Fruit fly (Drosophila melanogaster): ENCODE data around the gene CG43736.
A peak's percentile ranks its signal among the peaks of the same experiment; 100 is the strongest.

CG43736 gene

dm6 chrX:6868024-6868628 is 4.4 kb downstream of the CG43736 start (continued):
- TF ChIP-seq CG1792 (GFP tag; optimal IDR thresholded peaks at IDR 0.05) = no peak
- TF ChIP-seq CG14965 (GFP tag; optimal IDR thresholded peaks at IDR 0.05; ENCODE audit: borderline replicate concordance) = no peak
- no peak for TF ChIP-seq Atf3 (GFP tag; optimal IDR thresholded peaks at IDR 0.05)
- no peak for TF ChIP-seq CG12391 (tag; optimal IDR thresholded peaks at IDR 0.05)
- TF ChIP-seq kni (GFP tag; optimal IDR thresholded peaks at IDR 0.05) = peak; percentile 33
- no peak for TF ChIP-seq CG3407 (GFP tag; optimal IDR thresholded peaks at IDR 0.05)
- no peak for TF ChIP-seq luna (GFP tag; optimal IDR thresholded peaks at IDR 0.05)
- TF ChIP-seq Mrtf (GFP tag; IDR thresholded peaks at IDR 0.05) = 0 out of 3 replicates have a peak, but pooled peaks have one; percentile 21
- TF ChIP-seq CG4404 (GFP tag; IDR thresholded peaks at IDR 0.05) = no peak
- TF ChIP-seq lov (optimal IDR thresholded peaks at IDR 0.05) = no peak
- peak; percentile 67; the same call in 1 of the 3 replicates for TF ChIP-seq lov (GFP tag; IDR thresholded peaks at IDR 0.05)
- TF ChIP-seq trem (tag; optimal IDR thresholded peaks at IDR 0.05) = no peak
- TF ChIP-seq dati (GFP tag; IDR thresholded peaks at IDR 0.05) = no peak
- TF ChIP-seq Dip3 (GFP tag; optimal IDR thresholded peaks at IDR 0.05) = no peak
- no peak for TF ChIP-seq CG11695 (GFP tag; IDR thresholded peaks at IDR 0.05)
- TF ChIP-seq amos (GFP tag; IDR thresholded peaks at IDR 0.05; ENCODE audit: partially characterized antibody) = peak; percentile 35; the same call in 1 of the 2 replicates
- TF ChIP-seq Gsc (GFP tag; IDR thresholded peaks at IDR 0.05) = no peak

- peak; percentile 12; the same call in 1 of the 2 replicates for TF ChIP-seq chm (GFP tag; IDR thresholded peaks at IDR 0.05)
- peak; percentile 24 for TF ChIP-seq CG9797 (GFP tag; optimal IDR thresholded peaks at IDR 0.05)
- TF ChIP-seq Ssrp (tag; optimal IDR thresholded peaks at IDR 0.05) = peak; percentile 7
- TF ChIP-seq Ets65A (GFP tag) = peak; percentile 83
- TF ChIP-seq slbo (GFP tag; IDR thresholded peaks at IDR 0.05) = no peak
- TF ChIP-seq sens (GFP tag) = peak; percentile 70
- no peak for TF ChIP-seq CG11085 (GFP tag; IDR thresholded peaks at IDR 0.05)
- peak; percentile 79 for TF ChIP-seq sqz (GFP tag; optimal IDR thresholded peaks at IDR 0.05)
- TF ChIP-seq CG8290 (GFP tag; optimal IDR thresholded peaks at IDR 0.05) = no peak
- TF ChIP-seq CG8290 (tag; optimal IDR thresholded peaks at IDR 0.05) = peak in 1 of 2 experiments; percentile 1
- TF ChIP-seq CG3065 (GFP tag; optimal IDR thresholded peaks at IDR 0.05) = no peak
- 0 out of 2 replicates have a peak, but pooled peaks have one; percentile 4 for TF ChIP-seq CG11696 (GFP tag; IDR thresholded peaks at IDR 0.05)
- TF ChIP-seq dati (GFP tag; IDR thresholded peaks at IDR 0.05) = no peak
- no peak for TF ChIP-seq Xbp1 (GFP tag; optimal IDR thresholded peaks at IDR 0.05)
- TF ChIP-seq Ptx1 (GFP tag; IDR thresholded peaks at IDR 0.05) = 0 out of 2 replicates have a peak, but pooled peaks have one; percentile 11
- TF ChIP-seq Med (GFP tag) = peak; percentile 31
- TF ChIP-seq crol (GFP tag; IDR thresholded peaks at IDR 0.05) = no peak
- no peak for TF ChIP-seq jing (GFP tag; optimal IDR thresholded peaks at IDR 0.05)
- TF ChIP-seq HLH3B (GFP tag; IDR thresholded peaks at IDR 0.05) = no peak
- peak; percentile 12 for TF ChIP-seq gfzf (GFP tag; optimal IDR thresholded peaks at IDR 0.05)
- no peak for TF ChIP-seq CG4404 (GFP tag; IDR thresholded peaks at IDR 0.05)
- 0 out of 2 replicates have a peak, but pooled peaks have one; percentile 11 for TF ChIP-seq Xrp1 (GFP tag; IDR thresholded peaks at IDR 0.05)
- peak; percentile 19 for TF ChIP-seq ash1 (GFP tag; optimal IDR thresholded peaks at IDR 0.05)
- peak in 1 of 2 experiments; percentile 74 for TF ChIP-seq eve (GFP tag; optimal IDR thresholded peaks at IDR 0.05)
- TF ChIP-seq gem (tag; optimal IDR thresholded peaks at IDR 0.05) = peak; percentile 2
- TF ChIP-seq Camta (GFP tag; optimal IDR thresholded peaks at IDR 0.05) = no peak
- no peak for TF ChIP-seq yki (optimal IDR thresholded peaks at IDR 0.05)
- no peak for TF ChIP-seq sisA (GFP tag; IDR thresholded peaks at IDR 0.05)
- TF ChIP-seq btn (GFP tag; optimal IDR thresholded peaks at IDR 0.05) = no peak
- no peak for TF ChIP-seq pfk (GFP tag; optimal IDR thresholded peaks at IDR 0.05)
- TF ChIP-seq z (GFP tag; IDR thresholded peaks at IDR 0.05) = 0 out of 3 replicates have a peak, but pooled peaks have one; percentile 11
- peak in 1 of 3 experiments; percentile 17 for TF ChIP-seq lola (GFP tag; optimal IDR thresholded peaks at IDR 0.05)
Observed at dm6 chrX:6868629-6869579, 5.2 kb downstream of the CG43736 start.

Data from whole organism, embryonic.